Worm (Caenorhabditis elegans) whole organism, L4/young adult: ENCODE results near the gene rps-11.

Source experiments
- dao-5 ChIP-seq: sonication (generic microtip); optimal IDR thresholded peaks from 2 replicates; lab custom pipeline; 2016; ENCODE audit warnings: missing genotype, missing genetic modification characterization, moderate library complexity, missing compliant biosample characterization
- him-1 ChIP-seq: sonication (generic microtip); optimal IDR thresholded peaks from 2 replicates; lab custom pipeline; 2016; ENCODE audit warnings: missing genotype, missing genetic modification reagents, missing genetic modification characterization, missing compliant biosample characterization

ce11 chrIV:11599717-11600116 lies 2.7 kb upstream of the rps-11 start:
- TF ChIP-seq dao-5 (tag; lab: Kevin White, UChicago), result no peak
- no peak for TF ChIP-seq him-1 (tag; lab: Kevin White, UChicago)
